Fruit fly (Drosophila melanogaster): ENCODE results near the gene Rhau.

The Rhau gene

DNA sequence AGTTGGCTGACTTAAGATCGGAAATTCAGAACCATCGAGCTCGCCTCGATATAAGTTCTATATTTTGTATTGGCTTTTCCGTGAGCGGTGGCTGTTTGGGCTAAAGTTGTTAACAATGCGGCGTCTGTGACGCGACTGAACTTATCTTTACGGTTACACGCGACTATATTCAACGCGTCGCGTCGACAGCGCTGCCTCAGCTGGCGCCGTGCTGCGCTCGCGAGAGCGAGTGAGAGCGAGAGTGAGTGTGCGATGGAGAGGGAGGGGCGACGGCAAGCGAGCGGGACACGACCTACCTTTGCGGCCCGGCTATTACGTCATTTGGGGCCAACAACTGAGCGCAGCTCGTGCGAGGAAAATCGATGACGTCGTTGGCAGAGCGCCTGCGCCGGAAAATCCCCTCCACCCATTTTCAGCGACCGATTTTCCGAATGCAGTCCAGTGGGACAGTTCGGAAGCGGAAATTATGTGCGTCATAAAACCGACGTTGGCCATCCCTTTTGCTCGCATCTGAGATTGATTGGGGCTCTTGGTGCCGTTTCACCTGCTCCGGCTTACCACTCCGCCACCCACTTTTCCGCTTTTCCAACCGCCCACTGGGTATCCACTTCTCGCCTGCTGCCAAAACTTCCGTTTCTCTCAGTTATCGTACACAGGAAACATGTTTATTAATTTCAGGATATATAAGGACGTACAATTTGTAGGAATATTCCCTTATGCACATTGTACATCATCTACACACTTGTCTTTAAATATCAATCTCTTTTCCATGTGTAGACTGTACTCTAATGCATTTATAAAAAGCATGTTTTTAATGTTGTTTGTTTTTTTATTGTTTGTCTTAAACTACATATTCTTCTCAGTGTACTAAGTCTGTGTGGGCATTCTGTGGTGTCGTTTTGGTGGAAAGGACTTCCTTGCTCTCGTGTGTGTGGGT, 43.0 kb downstream of the Rhau start, which contains the start of gene Hr38 (continued):
- TF ChIP-seq Lpt (GFP tag; optimal IDR thresholded peaks at IDR 0.05) (no peak), slou (GFP tag; optimal IDR thresholded peaks at IDR 0.05) (no peak), HLH4C (GFP tag; IDR thresholded peaks at IDR 0.05; ENCODE audit: partially characterized antibody) (no peak; the same call in 2 of the 3 replicates), CG6654 (GFP tag; optimal IDR thresholded peaks at IDR 0.05) (no peak), MTF-1 (GFP tag; optimal IDR thresholded peaks at IDR 0.05; ENCODE audit: borderline replicate concordance) (no peak), Opbp (GFP tag; IDR thresholded peaks at IDR 0.05; ENCODE audit: partially characterized antibody) (no peak), eyg (GFP tag; optimal IDR thresholded peaks at IDR 0.05) (peak; percentile 15), amos (GFP tag; IDR thresholded peaks at IDR 0.05; ENCODE audit: partially characterized antibody) (no peak), ems (GFP tag; optimal IDR thresholded peaks at IDR 0.05) (no peak), Hmx (GFP tag; optimal IDR thresholded peaks at IDR 0.05) (no peak), Sry-β (GFP tag; optimal IDR thresholded peaks at IDR 0.05) (no peak), Ptx1 (GFP tag; IDR thresholded peaks at IDR 0.05) (peak; percentile 57), ranshi (GFP tag; IDR thresholded peaks at IDR 0.05) (no peak), Ets65A (GFP tag) (no peak), p53 (GFP tag; optimal IDR thresholded peaks at IDR 0.05) (no peak), CG4730 (GFP tag; IDR thresholded peaks at IDR 0.05) (no peak), bcd (GFP tag; optimal IDR thresholded peaks at IDR 0.05) (peak; percentile 47), CG5245 (GFP tag; optimal IDR thresholded peaks at IDR 0.05) (no peak), CG3281 (GFP tag; optimal IDR thresholded peaks at IDR 0.05) (peak; percentile 67), prd (optimal IDR thresholded peaks at IDR 0.05) (no peak), prd (GFP tag; IDR thresholded peaks at IDR 0.05) (no peak), ac (GFP tag; optimal IDR thresholded peaks at IDR 0.05) (no peak), sob (GFP tag; IDR thresholded peaks at IDR 0.05) (0 out of 2 replicates have a peak, but pooled peaks have one; percentile 18), CG2889 (GFP tag; IDR thresholded peaks at IDR 0.05) (no peak), sc (optimal IDR thresholded peaks at IDR 0.05) (no peak), sc (GFP tag; optimal IDR thresholded peaks at IDR 0.05) (no peak), CG9609 (GFP tag; optimal IDR thresholded peaks at IDR 0.05) (peak; percentile 13), CG2120 (GFP tag; optimal IDR thresholded peaks at IDR 0.05) (peak; percentile 82), CG7271 (tag; optimal IDR thresholded peaks at IDR 0.05) (no peak), dmrt11E (tag; optimal IDR thresholded peaks at IDR 0.05) (no peak), CG14014 (GFP tag; IDR thresholded peaks at IDR 0.05) (peak; percentile 44), pfk (GFP tag; optimal IDR thresholded peaks at IDR 0.05) (no peak), CG9817 (tag; optimal IDR thresholded peaks at IDR 0.05) (peak; percentile 44), Nf-YB (GFP tag; optimal IDR thresholded peaks at IDR 0.05) (no peak), ro (GFP tag; IDR thresholded peaks at IDR 0.05) (no peak), CG2678 (tag; optimal IDR thresholded peaks at IDR 0.05) (peak; percentile 85), CG11695 (GFP tag; IDR thresholded peaks at IDR 0.05) (0 out of 3 replicates have a peak, but pooled peaks have one; percentile 38), CG12155 (GFP tag; optimal IDR thresholded peaks at IDR 0.05) (no peak), Spps (tag; optimal IDR thresholded peaks at IDR 0.05) (no peak), D (optimal IDR thresholded peaks at IDR 0.05) (no peak), D (GFP tag; optimal IDR thresholded peaks at IDR 0.05) (no peak), ftz-f1 (GFP tag; optimal IDR thresholded peaks at IDR 0.05) (no peak), Atf-2 (GFP tag; optimal IDR thresholded peaks at IDR 0.05) (no peak), kah (GFP tag; optimal IDR thresholded peaks at IDR 0.05) (no peak), Kr (GFP tag; optimal IDR thresholded peaks at IDR 0.05) (no peak), ind (GFP tag; optimal IDR thresholded peaks at IDR 0.05) (peak; percentile 52), CG10979 (tag; optimal IDR thresholded peaks at IDR 0.05) (no peak), tin (GFP tag; optimal IDR thresholded peaks at IDR 0.05) (no peak), ssp (GFP tag; IDR thresholded peaks at IDR 0.05) (no peak), NC2β (GFP tag; optimal IDR thresholded peaks at IDR 0.05) (no peak)

All from whole organism, embryonic.